Fruit fly (Drosophila melanogaster): Measurements from ENCODE around the gene Aldh7A1.
A peak's percentile ranks its signal among the peaks of the same experiment; 100 is the strongest.

The Aldh7A1 gene

dm6 chr3L:19293178-19293741 lies 24.5 kb upstream of the Aldh7A1 start (continued):
- no peak for TF ChIP-seq Sox102F (GFP tag; optimal IDR thresholded peaks at IDR 0.05)
- TF ChIP-seq CG15336 (GFP tag; IDR thresholded peaks at IDR 0.05): peak; percentile 37; the same call in 1 of the 2 replicates
- TF ChIP-seq CG6276 (GFP tag; optimal IDR thresholded peaks at IDR 0.05): no peak
- TF ChIP-seq fd59A (GFP tag; optimal IDR thresholded peaks at IDR 0.05): no peak
- TF ChIP-seq CG7368 (GFP tag; optimal IDR thresholded peaks at IDR 0.05): no peak
- no peak for TF ChIP-seq Eip93F (GFP tag; optimal IDR thresholded peaks at IDR 0.05)
- TF ChIP-seq topi (GFP tag; optimal IDR thresholded peaks at IDR 0.05): no peak
- no peak for TF ChIP-seq ss (GFP tag; optimal IDR thresholded peaks at IDR 0.05)
- TF ChIP-seq Gug (GFP tag; IDR thresholded peaks at IDR 0.05): no peak
- TF ChIP-seq CG6808 (GFP tag; optimal IDR thresholded peaks at IDR 0.05): no peak
- no peak for TF ChIP-seq cyc (GFP tag; optimal IDR thresholded peaks at IDR 0.05)
- no peak for TF ChIP-seq Sox14 (GFP tag; optimal IDR thresholded peaks at IDR 0.05)
- TF ChIP-seq Hr39 (GFP tag; optimal IDR thresholded peaks at IDR 0.05): no peak
- no peak for TF ChIP-seq esn (GFP tag; optimal IDR thresholded peaks at IDR 0.05)
- TF ChIP-seq CG3032 (tag; optimal IDR thresholded peaks at IDR 0.05): no peak
- TF ChIP-seq Smox (GFP tag; optimal IDR thresholded peaks at IDR 0.05): no peak
- no peak for TF ChIP-seq dac (GFP tag; optimal IDR thresholded peaks at IDR 0.05)

DNA sequence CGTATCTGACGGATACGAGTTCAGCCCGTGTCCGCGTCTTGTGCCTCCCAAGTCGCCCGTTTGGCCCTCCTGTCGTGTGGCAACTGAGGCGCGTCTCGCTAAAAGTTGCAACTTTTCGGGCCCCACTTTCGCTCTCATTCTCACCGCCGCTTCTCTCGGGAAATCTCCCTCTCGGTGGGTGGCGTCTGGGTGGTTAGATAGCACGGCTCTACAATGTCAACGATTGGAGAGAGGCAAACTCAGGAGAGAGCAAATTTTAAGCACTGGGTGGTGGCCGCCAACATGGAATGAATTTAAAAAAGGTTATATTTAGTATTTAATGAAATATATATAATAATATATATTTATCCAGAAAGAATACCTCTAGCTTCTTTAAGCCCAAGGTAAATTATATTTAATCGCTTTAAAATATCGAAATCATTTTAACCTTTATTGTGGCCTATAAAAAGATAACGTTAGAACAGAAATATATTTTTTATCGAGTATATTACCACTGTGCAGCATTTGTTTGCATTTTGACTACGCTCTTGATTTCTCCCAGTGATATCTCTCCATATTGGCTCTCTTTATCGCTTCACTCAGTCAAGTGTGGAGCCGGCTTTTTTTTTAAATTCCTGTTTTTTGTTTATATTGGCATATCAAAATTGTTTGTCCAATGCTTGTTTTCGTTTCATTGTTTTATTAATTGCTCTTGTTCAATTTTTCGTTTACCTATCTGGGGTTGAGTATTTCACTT lies 23.9 kb upstream of the Aldh7A1 start, which contains the start of gene Gbs-76A:
Gene Gbs-76A (minus strand): TSS at position 327 of the 736 bp plus-strand sequence.
- TF ChIP-seq Met (GFP tag; optimal IDR thresholded peaks at IDR 0.05) (peak; percentile 73), CG6808 (GFP tag; optimal IDR thresholded peaks at IDR 0.05) (peak; percentile 79), Eip78C (GFP tag) (peak; percentile 92), fd85E (GFP tag; optimal IDR thresholded peaks at IDR 0.05) (peak; percentile 52), CG16779 (tag; optimal IDR thresholded peaks at IDR 0.05) (peak; percentile 81), OdsH (GFP tag; optimal IDR thresholded peaks at IDR 0.05) (peak; percentile 81), pdm3 (GFP tag; optimal IDR thresholded peaks at IDR 0.05) (peak; percentile 67), Hr39 (GFP tag; optimal IDR thresholded peaks at IDR 0.05) (peak; percentile 59), dsx (GFP tag; optimal IDR thresholded peaks at IDR 0.05; ENCODE audit: poor library complexity, severe bottlenecking) (peak; percentile 88), spab (GFP tag; optimal IDR thresholded peaks at IDR 0.05) (peak; percentile 92), Lpt (GFP tag; optimal IDR thresholded peaks at IDR 0.05) (peak; percentile 85), CG8119 (GFP tag; IDR thresholded peaks at IDR 0.05) (peak; percentile 96), CG3919 (GFP tag; optimal IDR thresholded peaks at IDR 0.05) (peak; percentile 80), CG6163 (GFP tag; IDR thresholded peaks at IDR 0.05) (peak; percentile 90), Eip75B (GFP tag; optimal IDR thresholded peaks at IDR 0.05) (peak; percentile 42), Blimp-1 (GFP tag; optimal IDR thresholded peaks at IDR 0.05) (peak; percentile 45), Eip93F (GFP tag; optimal IDR thresholded peaks at IDR 0.05) (no peak), lz (GFP tag; optimal IDR thresholded peaks at IDR 0.05) (peak; percentile 53), CG10631 (GFP tag; optimal IDR thresholded peaks at IDR 0.05) (peak; percentile 87), CG11902 (GFP tag; optimal IDR thresholded peaks at IDR 0.05) (peak; percentile 38), fkh (GFP tag; optimal IDR thresholded peaks at IDR 0.05) (peak; percentile 88), CG11762 (GFP tag; optimal IDR thresholded peaks at IDR 0.05; ENCODE audit: insufficient read depth) (peak; percentile 83), CG6276 (GFP tag; optimal IDR thresholded peaks at IDR 0.05) (peak; percentile 94), CG10669 (GFP tag; optimal IDR thresholded peaks at IDR 0.05) (peak; percentile 80), CG6854 (GFP tag; optimal IDR thresholded peaks at IDR 0.05) (peak; percentile 41), CG1621 (tag; optimal IDR thresholded peaks at IDR 0.05) (peak; percentile 38), Hr38 (GFP tag; optimal IDR thresholded peaks at IDR 0.05) (no peak), eg (GFP tag; IDR thresholded peaks at IDR 0.05) (peak; percentile 89), svp (GFP tag) (peak; percentile 85), dac (GFP tag; optimal IDR thresholded peaks at IDR 0.05) (peak; percentile 49), Sox15 (GFP tag; optimal IDR thresholded peaks at IDR 0.05) (peak; percentile 26), topi (GFP tag; optimal IDR thresholded peaks at IDR 0.05) (peak; percentile 71), salr (GFP tag; optimal IDR thresholded peaks at IDR 0.05) (peak; percentile 60 to 80), CG8319 (GFP tag; optimal IDR thresholded peaks at IDR 0.05) (peak; percentile 75), fd59A (GFP tag; optimal IDR thresholded peaks at IDR 0.05) (peak; percentile 69), CG31627 (GFP tag; optimal IDR thresholded peaks at IDR 0.05) (peak; percentile 52), CG4318 (GFP tag; optimal IDR thresholded peaks at IDR 0.05) (peak; percentile 88), CG11294 (GFP tag; IDR thresholded peaks at IDR 0.05) (peak; percentile 78)

Data from whole organism, prepupa.